Fruit fly (Drosophila melanogaster) whole organism, embryonic: ENCODE data around the gene Prosbeta6.
A peak's percentile ranks its signal among the peaks of the same experiment; 100 is the strongest.

Experiments
- Awh ChIP-seq: fragments of 200-800 bp; sonication (Bioruptor generic); IDR thresholded peaks from 2 replicates; pipeline ENCODE4, ENCODE4 v1.3.6; 2022; ENCODE audit warnings: missing biosample characterization, missing genetic modification characterization
- Bteb2 ChIP-seq: fragments of 200-800 bp; sonication (Bioruptor generic); optimal IDR thresholded peaks from 2 replicates; lab custom pipeline; 2016; ENCODE audit warnings: missing biosample characterization, missing genetic modification characterization
- CG10321 ChIP-seq: fragments of 200-800 bp; sonication (Bioruptor generic); IDR thresholded peaks from 2 replicates; pipeline ENCODE4 v1.3.6; 2022; ENCODE audit warnings: missing biosample characterization, missing genetic modification characterization
- CG10462 ChIP-seq: fragments of 200-800 bp; sonication (Bioruptor generic); optimal IDR thresholded peaks from 2 replicates; lab custom pipeline; 2016; ENCODE audit warnings: missing biosample characterization, missing genetic modification characterization
- CG11085 ChIP-seq: fragments of 200-800 bp; sonication (Bioruptor generic); IDR thresholded peaks from 2 replicates; pipeline ENCODE4 v1.3.6; 2022; ENCODE audit warnings: missing biosample characterization, missing genetic modification characterization
- CG14014 ChIP-seq: fragments of 200-800 bp; sonication (Bioruptor generic); IDR thresholded peaks from 2 replicates; pipeline ENCODE4 v1.3.6; 2022; ENCODE audit warnings: missing biosample characterization, missing genetic modification characterization
- CG15269 ChIP-seq: fragments of 200-800 bp; sonication (Bioruptor generic); optimal IDR thresholded peaks from 2 replicates; lab custom pipeline; 2018; ENCODE audit warnings: missing biosample characterization, mild to moderate bottlenecking, missing genetic modification characterization, moderate library complexity
- CG16813 ChIP-seq: fragments of 200-800 bp; sonication (Bioruptor generic); IDR thresholded peaks from 3 replicates; pipeline ENCODE4 v1.3.6; 2022; ENCODE audit warnings: missing biosample characterization, missing genetic modification characterization; ENCODE audit not compliant: partially characterized antibody
- CG17186 ChIP-seq: fragments of 200-800 bp; sonication (Bioruptor generic); optimal IDR thresholded peaks from 3 replicates; lab custom pipeline; 2017; ENCODE audit warnings: missing biosample characterization, missing genetic modification reagents, missing genetic modification characterization
- CG17912 ChIP-seq: fragments of 200-800 bp; sonication (Bioruptor generic); optimal IDR thresholded peaks from 2 replicates; lab custom pipeline; 2018; ENCODE audit warnings: missing biosample characterization, mild to moderate bottlenecking, missing genetic modification characterization
- CG1792 ChIP-seq: fragments of 200-800 bp; sonication (Bioruptor generic); optimal IDR thresholded peaks from 2 replicates; lab custom pipeline; 2016; ENCODE audit warnings: missing biosample characterization, missing genetic modification characterization
- CG1832 ChIP-seq: fragments of 200-800 bp; sonication (Bioruptor generic); optimal IDR thresholded peaks from 2 replicates; lab custom pipeline; 2017; ENCODE audit warnings: missing biosample characterization, mild to moderate bottlenecking, missing genetic modification characterization, inconsistent platforms
- CG2875 ChIP-seq: fragments of 200-800 bp; sonication (Bioruptor generic); optimal IDR thresholded peaks from 2 replicates; lab custom pipeline; 2017; ENCODE audit warnings: missing biosample characterization, mild to moderate bottlenecking, missing genetic modification characterization, missing genetic modification reagents
- CG34224 ChIP-seq: fragments of 200-800 bp; sonication (Bioruptor generic); IDR thresholded peaks from 3 replicates; pipeline ENCODE4 v1.3.6; 2022; ENCODE audit warnings: missing biosample characterization, missing genetic modification characterization; ENCODE audit not compliant: partially characterized antibody
- CG3726 ChIP-seq: fragments of 200-800 bp; sonication (Bioruptor generic); IDR thresholded peaks from 3 replicates; pipeline ENCODE4, ENCODE4 v1.3.6; 2022; ENCODE audit warnings: missing biosample characterization, missing genetic modification characterization
- CG43689 ChIP-seq: fragments of 200-800 bp; sonication (Bioruptor generic); IDR thresholded peaks from 2 replicates; pipeline ENCODE4 v1.3.6; 2022; ENCODE audit warnings: missing biosample characterization, missing genetic modification characterization
- CG4617 ChIP-seq: fragments of 200-800 bp; sonication (Bioruptor generic); optimal IDR thresholded peaks from 3 replicates; lab custom pipeline; 2016; ENCODE audit warnings: missing biosample characterization, missing genetic modification characterization, borderline replicate concordance
- CG4730 ChIP-seq: fragments of 200-800 bp; sonication (Bioruptor generic); IDR thresholded peaks from 2 replicates; pipeline ENCODE4 v1.3.6; 2022; ENCODE audit warnings: missing biosample characterization, missing genetic modification characterization
- CG4820 ChIP-seq: fragments of 200-800 bp; sonication (Bioruptor generic); optimal IDR thresholded peaks from 3 replicates; lab custom pipeline; 2016; ENCODE audit warnings: missing biosample characterization, missing genetic modification characterization
- CG6175 ChIP-seq: fragments of 200-800 bp; sonication (Bioruptor generic); IDR thresholded peaks from 3 replicates; pipeline ENCODE4 v1.3.6; 2022; ENCODE audit warnings: missing biosample characterization, missing genetic modification characterization
- CG7372 ChIP-seq: fragments of 200-800 bp; sonication (Bioruptor generic); IDR thresholded peaks from 2 replicates; pipeline ENCODE4 v1.3.6; 2022; ENCODE audit warnings: missing biosample characterization, missing genetic modification characterization
- D19B ChIP-seq: fragments of 200-800 bp; sonication (Bioruptor generic); optimal IDR thresholded peaks from 2 replicates; lab custom pipeline; 2017; ENCODE audit warnings: missing biosample characterization, mild to moderate bottlenecking, missing genetic modification characterization
- Dip2 ChIP-seq: fragments of 200-800 bp; sonication (Bioruptor generic); IDR thresholded peaks from 2 replicates; pipeline ENCODE4 v1.3.6; 2022; ENCODE audit warnings: missing biosample characterization, missing genetic modification characterization
- Drgx ChIP-seq: fragments of 200-800 bp; sonication (Bioruptor generic); IDR thresholded peaks from 2 replicates; pipeline ENCODE4 v1.3.6; 2022; ENCODE audit warnings: missing biosample characterization, missing genetic modification characterization
- Fer2 ChIP-seq: fragments of 200-800 bp; sonication (Bioruptor generic); optimal IDR thresholded peaks from 2 replicates; lab custom pipeline; 2018; ENCODE audit warnings: missing biosample characterization, mild to moderate bottlenecking, missing genetic modification characterization, moderate library complexity
- HLHmδ ChIP-seq: fragments of 200-800 bp; sonication (Bioruptor generic); optimal IDR thresholded peaks from 2 replicates; lab custom pipeline; 2018; ENCODE audit warnings: missing biosample characterization, mild to moderate bottlenecking, missing genetic modification characterization, moderate library complexity
- Hmr ChIP-seq: fragments of 200-800 bp; sonication (Bioruptor generic); optimal IDR thresholded peaks from 3 replicates; lab custom pipeline; 2017; ENCODE audit warnings: mild to moderate bottlenecking, missing biosample characterization, missing genetic modification reagents, missing genetic modification characterization
- Hsf ChIP-seq: fragments of 200-800 bp; sonication (Bioruptor generic); optimal IDR thresholded peaks from 3 replicates; lab custom pipeline; 2016; ENCODE audit warnings: missing biosample characterization, missing genetic modification characterization
- Lhr ChIP-seq: fragments of 200-800 bp; sonication (Bioruptor generic); optimal IDR thresholded peaks from 3 replicates; lab custom pipeline; 2017; ENCODE audit warnings: mild to moderate bottlenecking, missing biosample characterization, missing genetic modification reagents, missing genetic modification characterization
- Ptx1 ChIP-seq: fragments of 200-800 bp; sonication (Bioruptor generic); IDR thresholded peaks from 2 replicates; pipeline ENCODE4 v1.3.6; 2022; ENCODE audit warnings: missing biosample characterization, missing genetic modification characterization
- Ssrp ChIP-seq: fragments of 200-800 bp; sonication (Bioruptor generic); optimal IDR thresholded peaks from 2 replicates; lab custom pipeline; 2018; ENCODE audit warnings: missing biosample characterization, mild to moderate bottlenecking, missing genetic modification characterization, moderate library complexity
- Taf1 ChIP-seq: fragments of 200-800 bp; sonication (Bioruptor generic); IDR thresholded peaks from 2 replicates; pipeline ENCODE4 v1.3.6; 2022; ENCODE audit warnings: missing biosample characterization, missing genetic modification characterization
- bbx ChIP-seq: fragments of 200-800 bp; sonication (Bioruptor generic); IDR thresholded peaks from 2 replicates; pipeline ENCODE4 v1.3.6; 2022; ENCODE audit warnings: missing biosample characterization, missing genetic modification characterization; ENCODE audit not compliant: partially characterized antibody
- crol ChIP-seq: fragments of 200-800 bp; sonication (Bioruptor generic); IDR thresholded peaks from 2 replicates; pipeline ENCODE4 v1.3.6; 2022; ENCODE audit warnings: missing biosample characterization, missing genetic modification characterization
- crp ChIP-seq, 2 experiments: fragments of 200-800 bp; sonication (Bioruptor generic); optimal IDR thresholded peaks; 2 replicates in 1 of 2; 3 replicates in 1 of 2; lab custom pipeline; 2017; ENCODE audit warnings: missing biosample characterization in 2 of 2, missing genetic modification characterization in 2 of 2, mild to moderate bottlenecking in 1 of 2, moderate library complexity in 1 of 2
- danr ChIP-seq: fragments of 200-800 bp; sonication (Bioruptor generic); IDR thresholded peaks from 2 replicates; pipeline ENCODE4 v1.3.6; 2022; ENCODE audit warnings: missing biosample characterization, missing genetic modification characterization
- disco-r ChIP-seq: fragments of 200-800 bp; sonication (Bioruptor generic); optimal IDR thresholded peaks from 2 replicates; lab custom pipeline; 2016; ENCODE audit warnings: missing biosample characterization, missing genetic modification characterization
- dmrt99B ChIP-seq: fragments of 200-800 bp; sonication (Bioruptor generic); optimal IDR thresholded peaks from 2 replicates; lab custom pipeline; 2018; ENCODE audit warnings: missing biosample characterization, mild to moderate bottlenecking, missing genetic modification characterization, moderate library complexity
- fd64A ChIP-seq: fragments of 200-800 bp; sonication (Bioruptor generic); optimal IDR thresholded peaks from 3 replicates; lab custom pipeline; 2018; ENCODE audit warnings: missing biosample characterization, mild to moderate bottlenecking, missing genetic modification characterization
- gfzf ChIP-seq: fragments of 200-800 bp; sonication (Bioruptor generic); optimal IDR thresholded peaks from 2 replicates; lab custom pipeline; 2016; ENCODE audit warnings: missing biosample characterization, mild to moderate bottlenecking, missing genetic modification characterization, moderate library complexity
- lilli ChIP-seq: fragments of 200-800 bp; sonication (Bioruptor generic); optimal IDR thresholded peaks from 3 replicates; lab custom pipeline; 2016; ENCODE audit warnings: missing biosample characterization, missing genetic modification characterization
- lola ChIP-seq, 3 experiments: fragments of >200 bp in 2 of 3; fragments of 200-800 bp in 1 of 3; sonication (Bioruptor generic) in 1 of 3; optimal IDR thresholded peaks; 2 replicates each; lab custom pipeline; 2017 to 2019; ENCODE audit warnings: missing biosample characterization in 3 of 3, missing genetic modification characterization in 3 of 3, mild to moderate bottlenecking in 1 of 3, moderate library complexity in 1 of 3
- mam ChIP-seq: fragments of 200-800 bp; sonication (Bioruptor generic); optimal IDR thresholded peaks from 3 replicates; lab custom pipeline; 2016; ENCODE audit warnings: missing biosample characterization, missing genetic modification characterization
- oc ChIP-seq: fragments of 200-800 bp; sonication (Bioruptor generic); optimal IDR thresholded peaks from 2 replicates; lab custom pipeline; 2018; ENCODE audit warnings: missing biosample characterization, mild to moderate bottlenecking, missing genetic modification characterization, moderate library complexity
- psq ChIP-seq: fragments of 200-800 bp; sonication (Bioruptor generic); optimal IDR thresholded peaks from 2 replicates; lab custom pipeline; 2017; ENCODE audit warnings: missing biosample characterization, missing genetic modification characterization
- ranshi ChIP-seq: fragments of 200-800 bp; sonication (Bioruptor generic); IDR thresholded peaks from 2 replicates; pipeline ENCODE4 v1.3.6; 2022; ENCODE audit warnings: missing biosample characterization, missing genetic modification characterization
- row ChIP-seq: fragments of 200-800 bp; sonication (Bioruptor generic); IDR thresholded peaks from 3 replicates; pipeline ENCODE4 v1.3.6; 2022; ENCODE audit warnings: missing biosample characterization, missing genetic modification characterization
- sd ChIP-seq: fragments of 200-800 bp; sonication (Bioruptor generic); optimal IDR thresholded peaks from 3 replicates; lab custom pipeline; 2018; ENCODE audit warnings: missing biosample characterization, mild to moderate bottlenecking, missing genetic modification characterization, moderate library complexity
- sob ChIP-seq: fragments of 200-800 bp; sonication (Bioruptor generic); IDR thresholded peaks from 2 replicates; pipeline ENCODE4 v1.3.6; 2022; ENCODE audit warnings: missing biosample characterization, missing genetic modification characterization
- unpg ChIP-seq: fragments of 200-800 bp; sonication (Bioruptor generic); optimal IDR thresholded peaks from 3 replicates; lab custom pipeline; 2018; ENCODE audit warnings: missing biosample characterization, mild to moderate bottlenecking, missing genetic modification characterization, moderate library complexity

Gene Prosbeta6

dm6 chr3L:16642088-16642507 is 31.9 kb upstream of the Prosbeta6 start (continued):
- no peak for TF ChIP-seq CG1832 (GFP tag; lab: Kevin White, UChicago)
- TF ChIP-seq lilli (GFP tag; lab: Kevin White, UChicago), result no peak
- no peak for TF ChIP-seq disco-r
- peak; percentile 42; the same call in 1 of the 2 replicates for TF ChIP-seq ranshi (GFP tag; lab: Robert Waterston, UW)
- TF ChIP-seq Awh, result no peak
- TF ChIP-seq unpg, result peak; percentile 33
- TF ChIP-seq CG3726, result no peak
- no peak for TF ChIP-seq sd (tag; lab: Kevin White, UChicago)
- TF ChIP-seq oc, result no peak
- peak; percentile 80 for TF ChIP-seq dmrt99B
- no peak for TF ChIP-seq Fer2 (tag; lab: Kevin White, UChicago)
- no peak for TF ChIP-seq CG34224 (GFP tag; lab: Robert Waterston, UW)
- peak; percentile 38 for TF ChIP-seq CG15269
- TF ChIP-seq mam (GFP tag; lab: Kevin White, UChicago), result no peak
- no peak for TF ChIP-seq crol (GFP tag; lab: Robert Waterston, UW)
- no peak for TF ChIP-seq D19B (GFP tag; lab: Kevin White, UChicago)
- TF ChIP-seq psq, result no peak
- no peak for TF ChIP-seq CG11085 (GFP tag; lab: Robert Waterston, UW)
- peak; percentile 53 for TF ChIP-seq Ptx1 (GFP tag; lab: Robert Waterston, UW)
- no peak for TF ChIP-seq CG6175 (GFP tag; lab: Robert Waterston, UW)
- no peak for TF ChIP-seq Bteb2
- no peak for TF ChIP-seq CG7372 (GFP tag; lab: Robert Waterston, UW)
- TF ChIP-seq Taf1 (GFP tag; lab: Robert Waterston, UW), result no peak
- no peak for TF ChIP-seq bbx (GFP tag; lab: Robert Waterston, UW)
- no peak for TF ChIP-seq CG17912 (GFP tag; lab: Kevin White, UChicago)
- peak; percentile 16 for TF ChIP-seq Hsf
- TF ChIP-seq CG17186, result no peak
- TF ChIP-seq CG4617 (GFP tag; lab: Kevin White, UChicago), result no peak
- peak; percentile 16; the same call in 1 of the 2 replicates for TF ChIP-seq Drgx
- TF ChIP-seq CG10462 (GFP tag; lab: Kevin White, UChicago), result peak; percentile 23
- 0 out of 3 replicates have a peak, but pooled peaks have one; percentile 27 for TF ChIP-seq row (GFP tag; lab: Robert Waterston, UW)
- no peak for TF ChIP-seq Dip2 (GFP tag; lab: Robert Waterston, UW)
- TF ChIP-seq CG43689 (GFP tag; lab: Robert Waterston, UW), result no peak
- no peak for TF ChIP-seq crp (GFP tag; optimal IDR thresholded peaks at IDR 0.05; lab: Kevin White, UChicago)
- no peak for TF ChIP-seq CG10321 (GFP tag; lab: Robert Waterston, UW)
- no peak for TF ChIP-seq CG14014 (GFP tag; lab: Robert Waterston, UW)
- TF ChIP-seq lola (GFP tag; optimal IDR thresholded peaks at IDR 0.05; lab: Kevin White, UChicago), result peak in 1 of 3 experiments; percentile 85
- TF ChIP-seq CG4730 (GFP tag; lab: Robert Waterston, UW), result no peak
- TF ChIP-seq danr (GFP tag; lab: Robert Waterston, UW), result peak; percentile 47; the same call in 1 of the 2 replicates
- TF ChIP-seq CG16813 (GFP tag; lab: Robert Waterston, UW), result no peak
- TF ChIP-seq CG4820 (GFP tag; lab: Kevin White, UChicago), result peak; percentile 48
- no peak for TF ChIP-seq Hmr (GFP tag; lab: Kevin White, UChicago)
- TF ChIP-seq gfzf, result no peak
- peak; percentile 82 for TF ChIP-seq Ssrp (tag; lab: Kevin White, UChicago)
- TF ChIP-seq fd64A (GFP tag; lab: Kevin White, UChicago), result peak; percentile 11
- TF ChIP-seq sob (GFP tag; lab: Robert Waterston, UW), result 0 out of 2 replicates have a peak, but pooled peaks have one; percentile 18
- no peak for TF ChIP-seq HLHmδ
- no peak for TF ChIP-seq CG1792
- TF ChIP-seq Lhr (GFP tag; lab: Kevin White, UChicago), result peak; percentile 31
- peak; percentile 63 for TF ChIP-seq CG2875 (GFP tag; lab: Kevin White, UChicago)
